Fruit fly (Drosophila melanogaster) whole organism, embryonic: ENCODE data around the gene CG10702.
A peak's percentile ranks its signal among the peaks of the same experiment; 100 is the strongest.

Experiments used
- Adf1 ChIP-seq: fragments of 200-800 bp; sonication (Bioruptor generic); IDR thresholded peaks from 2 replicates; pipeline ENCODE4 v1.3.6; 2022; ENCODE audit warnings: missing biosample characterization, missing genetic modification characterization
- Asciz ChIP-seq: fragments of 200-800 bp; sonication (Bioruptor generic); optimal IDR thresholded peaks from 2 replicates; lab custom pipeline; 2017; ENCODE audit warnings: missing biosample characterization, mild to moderate bottlenecking, missing genetic modification characterization, missing genetic modification reagents
- B-H1 ChIP-seq: fragments of 200-800 bp; sonication (Bioruptor generic); IDR thresholded peaks from 3 replicates; pipeline ENCODE4 v1.3.6; 2022; ENCODE audit warnings: missing biosample characterization, missing genetic modification characterization
- CG10959 ChIP-seq: fragments of 200-800 bp; sonication (Bioruptor generic); IDR thresholded peaks from 2 replicates; pipeline ENCODE4 v1.3.6; 2022; ENCODE audit warnings: missing biosample characterization, missing genetic modification characterization
- CG11085 ChIP-seq: fragments of 200-800 bp; sonication (Bioruptor generic); IDR thresholded peaks from 2 replicates; pipeline ENCODE4 v1.3.6; 2022; ENCODE audit warnings: missing biosample characterization, missing genetic modification characterization
- CG11696 ChIP-seq: fragments of 200-800 bp; sonication (Bioruptor generic); IDR thresholded peaks from 2 replicates; pipeline ENCODE4 v1.3.6; 2022; ENCODE audit warnings: missing biosample characterization, missing genetic modification characterization
- CG1233 ChIP-seq: fragments of 200-800 bp; sonication (Bioruptor generic); optimal IDR thresholded peaks from 4 replicates; lab custom pipeline; 2018; ENCODE audit warnings: missing biosample characterization, mild to moderate bottlenecking, missing genetic modification characterization
- CG12769 ChIP-seq: fragments of 200-800 bp; sonication (Bioruptor generic); optimal IDR thresholded peaks from 2 replicates; lab custom pipeline; 2019; ENCODE audit warnings: missing biosample characterization, mild to moderate bottlenecking, missing genetic modification characterization, moderate library complexity
- CG12942 ChIP-seq: fragments of 200-800 bp; sonication (Bioruptor generic); optimal IDR thresholded peaks from 3 replicates; lab custom pipeline; 2016; ENCODE audit warnings: missing biosample characterization, missing genetic modification characterization
- CG13775 ChIP-seq: fragments of 200-800 bp; sonication (Bioruptor generic); optimal IDR thresholded peaks from 3 replicates; lab custom pipeline; 2017; ENCODE audit warnings: missing biosample characterization, mild to moderate bottlenecking, missing genetic modification characterization
- CG14441 ChIP-seq: fragments of 200-800 bp; sonication (Bioruptor generic); IDR thresholded peaks from 2 replicates; pipeline ENCODE4 v1.3.6; 2022; ENCODE audit warnings: missing biosample characterization, missing genetic modification characterization
- CG15601 ChIP-seq: fragments of 200-800 bp; sonication (Bioruptor generic); optimal IDR thresholded peaks from 3 replicates; lab custom pipeline; 2019; ENCODE audit warnings: missing biosample characterization, mild to moderate bottlenecking, missing genetic modification characterization, moderate library complexity
- CG16813 ChIP-seq: fragments of 200-800 bp; sonication (Bioruptor generic); IDR thresholded peaks from 3 replicates; pipeline ENCODE4 v1.3.6; 2022; ENCODE audit warnings: missing biosample characterization, missing genetic modification characterization; ENCODE audit not compliant: partially characterized antibody
- CG2199 ChIP-seq: fragments of 200-800 bp; sonication (Bioruptor generic); IDR thresholded peaks from 3 replicates; pipeline ENCODE4 v1.3.6; 2022; ENCODE audit warnings: missing biosample characterization, missing genetic modification characterization
- CG2202 ChIP-seq: fragments of 200-800 bp; sonication (Bioruptor generic); optimal IDR thresholded peaks from 2 replicates; lab custom pipeline; 2018; ENCODE audit warnings: missing biosample characterization, mild to moderate bottlenecking, missing genetic modification characterization
- CG33213 ChIP-seq: fragments of 200-800 bp; sonication (Bioruptor generic); optimal IDR thresholded peaks from 3 replicates; lab custom pipeline; 2016; ENCODE audit warnings: missing biosample characterization, missing genetic modification characterization
- CG4328 ChIP-seq: fragments of 200-800 bp; sonication (Bioruptor generic); optimal IDR thresholded peaks from 3 replicates; lab custom pipeline; 2017; ENCODE audit warnings: missing biosample characterization, missing genetic modification reagents, missing genetic modification characterization
- CG6272 ChIP-seq: fragments of 200-800 bp; sonication (Bioruptor generic); IDR thresholded peaks from 2 replicates; pipeline ENCODE4 v1.3.6; 2022; ENCODE audit warnings: missing biosample characterization, missing genetic modification characterization
- CG8089 ChIP-seq: fragments of 200-800 bp; sonication (Bioruptor generic); optimal IDR thresholded peaks from 3 replicates; lab custom pipeline; 2016; ENCODE audit warnings: missing biosample characterization, missing genetic modification characterization
- CG8281 ChIP-seq: fragments of 200-800 bp; sonication (Bioruptor generic); optimal IDR thresholded peaks from 2 replicates; lab custom pipeline; 2018; ENCODE audit warnings: missing biosample characterization, mild to moderate bottlenecking, missing genetic modification characterization, moderate library complexity
- CG8924 ChIP-seq: fragments of 200-800 bp; optimal IDR thresholded peaks from 3 replicates; lab custom pipeline; 2019; ENCODE audit warnings: missing biosample characterization, mild to moderate bottlenecking, missing genetic modification characterization, moderate library complexity
- Deaf1 ChIP-seq: fragments of 200-800 bp; optimal IDR thresholded peaks from 3 replicates; lab custom pipeline; 2019; ENCODE audit warnings: missing biosample characterization, mild to moderate bottlenecking, missing genetic modification characterization, moderate library complexity
- Eip74EF ChIP-seq, 2 experiments: fragments of 200-800 bp in 1 of 2; fragments of >200 bp in 1 of 2; sonication (Bioruptor generic) in 1 of 2; optimal IDR thresholded peaks; 2 replicates each; lab custom pipeline; 2017 to 2019; ENCODE audit warnings: missing biosample characterization in 2 of 2, missing genetic modification characterization in 2 of 2, mild to moderate bottlenecking in 1 of 2, moderate library complexity in 1 of 2
- Ets65A ChIP-seq: fragments of 200-800 bp; sonication (Bioruptor generic); peaks from one replicate; lab custom pipeline; 2016; ENCODE audit warnings: missing biosample characterization, missing genetic modification characterization
- Gug ChIP-seq: fragments of 200-800 bp; sonication (Bioruptor generic); IDR thresholded peaks from 4 replicates; pipeline ENCODE4 v1.3.6; 2022; ENCODE audit warnings: missing biosample characterization, missing genetic modification characterization
- Myb ChIP-seq: fragments of 200-800 bp; sonication (Bioruptor generic); optimal IDR thresholded peaks from 2 replicates; lab custom pipeline; 2016; ENCODE audit warnings: missing biosample characterization, missing genetic modification characterization
- Xbp1 ChIP-seq: fragments of 200-800 bp; sonication (Bioruptor generic); optimal IDR thresholded peaks from 3 replicates; lab custom pipeline; 2016; ENCODE audit warnings: missing biosample characterization, mild to moderate bottlenecking, missing genetic modification characterization
- ab ChIP-seq: fragments of 200-800 bp; sonication (Bioruptor generic); optimal IDR thresholded peaks from 2 replicates; lab custom pipeline; 2016; ENCODE audit warnings: missing biosample characterization, missing genetic modification characterization
- cato ChIP-seq: fragments of 200-800 bp; sonication (Bioruptor generic); optimal IDR thresholded peaks from 2 replicates; lab custom pipeline; 2016; ENCODE audit warnings: missing biosample characterization, missing genetic modification characterization, borderline replicate concordance
- crp ChIP-seq, 2 experiments: fragments of 200-800 bp; sonication (Bioruptor generic); optimal IDR thresholded peaks; 2 replicates in 1 of 2; 3 replicates in 1 of 2; lab custom pipeline; 2017; ENCODE audit warnings: missing biosample characterization in 2 of 2, missing genetic modification characterization in 2 of 2, mild to moderate bottlenecking in 1 of 2, moderate library complexity in 1 of 2
- da ChIP-seq: fragments of 200-800 bp; sonication (Bioruptor generic); optimal IDR thresholded peaks from 2 replicates; lab custom pipeline; 2016; ENCODE audit warnings: missing biosample characterization, missing genetic modification characterization
- dpn ChIP-seq, 2 experiments: fragments of 200-800 bp; sonication (Bioruptor generic); optimal IDR thresholded peaks; 3 replicates each; lab custom pipeline; 2016; ENCODE audit warnings: missing biosample characterization in 2 of 2, missing genetic modification characterization in 2 of 2
- dysf ChIP-seq: fragments of 200-800 bp; sonication (Bioruptor generic); IDR thresholded peaks from 3 replicates; pipeline ENCODE4 v1.3.6; 2022; ENCODE audit warnings: missing biosample characterization, missing genetic modification characterization
- ems ChIP-seq: fragments of 200-800 bp; sonication (Bioruptor generic); optimal IDR thresholded peaks from 3 replicates; lab custom pipeline; 2016; ENCODE audit warnings: missing biosample characterization, missing genetic modification characterization
- fd102C ChIP-seq: fragments of 200-800 bp; sonication (Bioruptor generic); optimal IDR thresholded peaks from 2 replicates; lab custom pipeline; 2018; ENCODE audit warnings: missing biosample characterization, mild to moderate bottlenecking, missing genetic modification characterization, moderate library complexity
- fd96Cb ChIP-seq: fragments of 200-800 bp; sonication (Bioruptor generic); optimal IDR thresholded peaks from 2 replicates; lab custom pipeline; 2018; ENCODE audit warnings: missing biosample characterization, mild to moderate bottlenecking, missing genetic modification characterization, moderate library complexity
- fu2 ChIP-seq: fragments of 200-800 bp; sonication (Bioruptor generic); optimal IDR thresholded peaks from 2 replicates; lab custom pipeline; 2016; ENCODE audit warnings: missing biosample characterization, missing genetic modification characterization
- jumu ChIP-seq: fragments of 200-800 bp; sonication (Bioruptor generic); optimal IDR thresholded peaks from 3 replicates; lab custom pipeline; 2016; ENCODE audit warnings: missing biosample characterization, missing genetic modification characterization
- mld ChIP-seq: fragments of 200-800 bp; sonication (Bioruptor generic); IDR thresholded peaks from 3 replicates; pipeline ENCODE4 v1.3.6; 2022; ENCODE audit warnings: missing biosample characterization, missing genetic modification characterization; ENCODE audit not compliant: partially characterized antibody
- pan ChIP-seq, 4 experiments: fragments of >200 bp in 3 of 4; fragments of 200-800 bp in 1 of 4; sonication (Bioruptor generic) in 1 of 4; optimal IDR thresholded peaks in 3 of 4; IDR thresholded peaks in 1 of 4; 2 replicates each; pipeline versions ENCODE4 v1.3.6 to Lab custom; 2017 to 2022; ENCODE audit warnings: missing biosample characterization in 2 of 4, missing genetic modification characterization in 2 of 4, mixed read lengths in 1 of 4
- prd ChIP-seq, 3 experiments: fragments of >200 bp in 2 of 3; fragments of 200-800 bp in 1 of 3; sonication (Bioruptor generic) in 1 of 3; optimal IDR thresholded peaks in 2 of 3; IDR thresholded peaks in 1 of 3; 2 replicates in 2 of 3; 3 replicates in 1 of 3; pipeline versions ENCODE4 v1.3.6 to Lab custom; 2017 to 2022; ENCODE audit warnings: missing biosample characterization in 1 of 3, missing genetic modification characterization in 1 of 3
- sim ChIP-seq: fragments of 200-800 bp; sonication (Bioruptor generic); IDR thresholded peaks from 2 replicates; pipeline ENCODE4 v1.3.6; 2022; ENCODE audit warnings: missing biosample characterization, missing genetic modification characterization
- sr ChIP-seq: fragments of 200-800 bp; sonication (Bioruptor generic); IDR thresholded peaks from 3 replicates; pipeline ENCODE4 v1.3.6; 2022; ENCODE audit warnings: missing biosample characterization, missing genetic modification characterization
- ssp ChIP-seq: fragments of 200-800 bp; sonication (Bioruptor generic); IDR thresholded peaks from 2 replicates; pipeline ENCODE4 v1.3.6; 2022; ENCODE audit warnings: missing biosample characterization, missing genetic modification characterization
- tin ChIP-seq: fragments of 200-800 bp; sonication (Bioruptor generic); optimal IDR thresholded peaks from 3 replicates; lab custom pipeline; 2016; ENCODE audit warnings: missing biosample characterization, missing genetic modification characterization
- trem ChIP-seq: fragments of 200-800 bp; optimal IDR thresholded peaks from 3 replicates; lab custom pipeline; 2019; ENCODE audit warnings: missing biosample characterization, mild to moderate bottlenecking, missing genetic modification characterization, moderate library complexity
- twi ChIP-seq: fragments of 200-800 bp; optimal IDR thresholded peaks from 2 replicates; lab custom pipeline; 2019; ENCODE audit warnings: missing biosample characterization, mild to moderate bottlenecking, missing genetic modification characterization, moderate library complexity
- zf30C ChIP-seq: fragments of 200-800 bp; sonication (Bioruptor generic); optimal IDR thresholded peaks from 3 replicates; lab custom pipeline; 2018; ENCODE audit warnings: missing biosample characterization, mild to moderate bottlenecking, missing genetic modification characterization

CG10702 gene

DNA sequence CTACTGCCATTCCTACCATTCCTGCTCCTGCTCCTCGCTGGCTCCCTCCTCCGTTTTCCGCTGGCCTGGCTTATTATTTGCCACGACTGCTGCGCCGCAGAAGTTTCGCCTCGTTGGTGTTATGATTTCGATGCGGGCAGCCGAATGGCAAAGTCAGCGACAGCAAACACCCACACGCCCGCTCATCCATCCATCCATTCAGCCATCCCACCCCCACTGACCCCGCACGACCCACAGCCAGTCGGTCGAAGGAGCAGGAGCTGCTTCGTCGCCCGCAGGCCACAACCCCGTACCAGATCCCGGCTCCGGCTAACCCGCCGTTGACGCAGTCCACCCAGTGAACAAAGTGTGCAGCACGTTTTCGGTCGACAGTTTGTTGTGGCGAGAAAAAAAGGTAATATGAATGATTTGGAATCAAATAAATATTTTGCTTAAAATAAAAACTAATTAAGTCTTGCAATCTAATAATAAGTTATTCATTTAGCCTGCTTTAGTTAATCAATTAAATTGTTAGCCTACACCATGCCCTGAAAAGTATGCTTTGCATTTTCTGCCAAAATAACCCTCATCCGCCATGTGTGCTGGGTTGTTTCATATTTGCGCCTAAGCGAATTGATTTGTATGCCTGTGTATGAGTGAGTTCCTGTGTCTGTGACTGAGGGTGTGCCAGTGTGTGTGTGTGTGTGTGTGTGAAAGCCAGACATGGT is 43.0 kb downstream of the CG10702 start (continued):
- TF ChIP-seq Adf1 (GFP tag; lab: Robert Waterston, UW) (peak; percentile 41; the same call in 1 of the 2 replicates), CG1233 (GFP tag; lab: Kevin White, UChicago) (peak; percentile 53), CG11085 (GFP tag; lab: Robert Waterston, UW) (no peak), CG14441 (GFP tag; lab: Robert Waterston, UW) (0 out of 2 replicates have a peak, but pooled peaks have one; percentile 18), Ets65A (GFP tag; lab: Kevin White, UChicago) (peak; percentile 81), sr (no peak), CG8089 (no peak), fd102C (no peak), CG8924 (tag; lab: Kevin White, UChicago) (peak; percentile 72), prd (optimal IDR thresholded peaks at IDR 0.05; lab: Kevin White, UChicago) (no peak), prd (GFP tag; IDR thresholded peaks at IDR 0.05; lab: Robert Waterston, UW) (peak; percentile 17; the same call in 1 of the 3 replicates), sim (GFP tag; lab: Robert Waterston, UW) (no peak), twi (tag; lab: Kevin White, UChicago) (peak; percentile 10), CG2199 (GFP tag; lab: Robert Waterston, UW) (no peak), CG2202 (tag; lab: Kevin White, UChicago) (no peak), tin (GFP tag; lab: Kevin White, UChicago) (no peak), Asciz (GFP tag; lab: Kevin White, UChicago) (peak; percentile 25), CG6272 (GFP tag; lab: Robert Waterston, UW) (no peak), cato (no peak), Xbp1 (GFP tag; lab: Kevin White, UChicago) (peak; percentile 35), CG16813 (GFP tag; lab: Robert Waterston, UW) (no peak), crp (GFP tag; optimal IDR thresholded peaks at IDR 0.05; lab: Kevin White, UChicago) (no peak), fu2 (no peak), Eip74EF (GFP tag; optimal IDR thresholded peaks at IDR 0.05; lab: Kevin White, UChicago) (peak in 1 of 2 experiments; percentile 28), jumu (GFP tag; lab: Kevin White, UChicago) (no peak), trem (no peak), ssp (GFP tag; lab: Robert Waterston, UW) (no peak), dpn (GFP tag; optimal IDR thresholded peaks at IDR 0.05; lab: Kevin White, UChicago) (peak; percentile 23 to 26), B-H1 (no peak), Gug (GFP tag; lab: Robert Waterston, UW) (peak; percentile 9; the same call in 1 of the 4 replicates), CG12942 (GFP tag; lab: Kevin White, UChicago) (no peak), CG12769 (tag; lab: Kevin White, UChicago) (peak; percentile 81), CG4328 (GFP tag; lab: Kevin White, UChicago) (peak; percentile 23), CG8281 (no peak), mld (GFP tag; lab: Robert Waterston, UW) (no peak), CG15601 (tag; lab: Kevin White, UChicago) (peak; percentile 15), Myb (GFP tag; lab: Kevin White, UChicago) (no peak), zf30C (GFP tag; lab: Kevin White, UChicago) (no peak), pan (optimal IDR thresholded peaks at IDR 0.05; lab: Kevin White, UChicago) (no peak), pan (GFP tag; optimal IDR thresholded peaks at IDR 0.05 in 1 of 2, IDR thresholded peaks at IDR 0.05 in 1 of 2) (peak in 1 of 2 experiments; percentile 20), dysf (GFP tag; lab: Robert Waterston, UW) (peak; percentile 66; the same call in 2 of the 3 replicates), ab (GFP tag; lab: Kevin White, UChicago) (no peak), Deaf1 (tag; lab: Kevin White, UChicago) (peak; percentile 64), CG33213 (GFP tag; lab: Kevin White, UChicago) (no peak), CG11696 (GFP tag; lab: Robert Waterston, UW) (peak; percentile 23; the same call in 1 of the 2 replicates), CG10959 (no peak), fd96Cb (tag; lab: Kevin White, UChicago) (peak; percentile 27), da (GFP tag; lab: Kevin White, UChicago) (no peak), ems (GFP tag; lab: Kevin White, UChicago) (peak; percentile 6), CG13775 (GFP tag; lab: Kevin White, UChicago) (peak; percentile 30)
